Worm (Caenorhabditis elegans) whole organism, L4/young adult: Measurements from ENCODE around the gene glb-16.

Experiments used
- W03F9.2 ChIP-seq: fragments of 150-350 bp; optimal IDR thresholded peaks from 2 replicates; lab custom pipeline; 2014; ENCODE audit warnings: missing biosample characterization, missing genetic modification characterization
- dao-5 ChIP-seq: sonication (generic microtip); optimal IDR thresholded peaks from 2 replicates; lab custom pipeline; 2016; ENCODE audit warnings: missing genotype, missing genetic modification characterization, moderate library complexity, missing compliant biosample characterization
- him-1 ChIP-seq: sonication (generic microtip); optimal IDR thresholded peaks from 2 replicates; lab custom pipeline; 2016; ENCODE audit warnings: missing genotype, missing genetic modification reagents, missing genetic modification characterization, missing compliant biosample characterization

DNA sequence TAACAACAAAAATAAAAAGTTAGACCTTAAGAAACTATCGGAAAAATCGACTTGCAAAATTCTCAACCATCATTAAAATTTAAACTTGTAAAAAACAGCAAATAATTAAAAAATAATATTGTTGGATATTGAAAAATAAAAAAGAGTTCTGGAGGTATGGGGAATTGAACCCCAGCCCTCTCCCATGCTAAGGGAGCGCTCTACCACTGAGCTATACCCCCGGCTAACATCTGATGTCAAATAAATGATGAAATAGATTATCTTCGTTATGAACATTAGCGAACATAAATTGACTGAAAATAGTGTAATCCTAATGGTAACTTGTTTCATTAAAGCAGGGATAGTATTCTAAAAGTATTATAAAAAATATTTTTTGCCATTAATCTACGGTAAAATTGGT is 32.8 kb downstream of the glb-16 start:
- TF ChIP-seq W03F9.2 (tag; lab: Kevin White, UChicago) = no peak
- TF ChIP-seq him-1 (tag; lab: Kevin White, UChicago) = no peak
- no peak for TF ChIP-seq dao-5 (tag; lab: Kevin White, UChicago)
